Worm (Caenorhabditis elegans) whole organism, L4 larva: ENCODE results near the gene srh-183.

Experiments
- F37D6.2 ChIP-seq: sonication (generic microtip); optimal IDR thresholded peaks from 2 replicates; lab custom pipeline; 2016; ENCODE audit warnings: mild to moderate bottlenecking, missing genetic modification characterization, missing compliant biosample characterization
- ceh-28 ChIP-seq: fragments of 150-350 bp; optimal IDR thresholded peaks from 2 replicates; lab custom pipeline; 2014; ENCODE audit warnings: missing biosample characterization, missing genetic modification reagents, missing genetic modification characterization
- dpl-1 ChIP-seq: fragments of 150-350 bp; optimal IDR thresholded peaks from 2 replicates; lab custom pipeline; 2014; ENCODE audit warnings: missing biosample characterization, missing genetic modification reagents, missing genetic modification characterization
- fos-1 ChIP-seq: fragments of 150-350 bp; optimal IDR thresholded peaks from 2 replicates; lab custom pipeline; 2014; ENCODE audit warnings: missing biosample characterization, missing genetic modification characterization
- gei-8 ChIP-seq: fragments of 200-800 bp; sonication (Bioruptor generic); optimal IDR thresholded peaks from 2 replicates; lab custom pipeline; 2018; ENCODE audit warnings: mild to moderate bottlenecking, missing genetic modification characterization, missing compliant biosample characterization
- lin-1 ChIP-seq: fragments of 200-800 bp; sonication (Bioruptor generic); IDR thresholded peaks from 2 replicates; pipeline ENCODE4 v1.3.6; 2022; ENCODE audit warnings: missing genetic modification reagents, missing genetic modification characterization, missing compliant biosample characterization
- lin-39 ChIP-seq: fragments of 150-350 bp; optimal IDR thresholded peaks from 2 replicates; lab custom pipeline; 2014; ENCODE audit warnings: missing biosample characterization, missing genetic modification reagents, missing genetic modification characterization
- mes-2 ChIP-seq: sonication (generic microtip); optimal IDR thresholded peaks from 2 replicates; lab custom pipeline; 2016; ENCODE audit warnings: missing genotype, mild to moderate bottlenecking, missing genetic modification characterization, missing compliant biosample characterization; ENCODE audit not compliant: poor library complexity, severe bottlenecking
- pha-4 ChIP-seq, 2 experiments: fragments of 150-350 bp in 1 of 2; fragments of 200-800 bp in 1 of 2; sonication (Bioruptor generic) in 1 of 2; IDR thresholded peaks in 1 of 2; optimal IDR thresholded peaks in 1 of 2; 2 replicates each; pipeline versions ENCODE4 v1.3.6 to Lab custom; 2014 to 2022; ENCODE audit warnings: missing genetic modification characterization in 2 of 2, missing genetic modification reagents in 2 of 2, missing biosample characterization in 1 of 2, missing compliant biosample characterization in 1 of 2
- unc-62 ChIP-seq, 3 experiments: fragments of 150-350 bp in 1 of 3; sonication (generic microtip); optimal IDR thresholded peaks in 2 of 3; peaks in 1 of 3; 1 replicate in 1 of 3; 2 replicates in 2 of 3; lab custom pipeline; 2014 to 2017; ENCODE audit warnings: missing biosample characterization in 3 of 3, missing genetic modification characterization in 3 of 3, missing genetic modification reagents in 3 of 3, missing genotype in 1 of 3
- ztf-11 ChIP-seq: fragments of 150-350 bp; optimal IDR thresholded peaks from 2 replicates; lab custom pipeline; 2014; ENCODE audit warnings: missing biosample characterization, missing genetic modification characterization

DNA sequence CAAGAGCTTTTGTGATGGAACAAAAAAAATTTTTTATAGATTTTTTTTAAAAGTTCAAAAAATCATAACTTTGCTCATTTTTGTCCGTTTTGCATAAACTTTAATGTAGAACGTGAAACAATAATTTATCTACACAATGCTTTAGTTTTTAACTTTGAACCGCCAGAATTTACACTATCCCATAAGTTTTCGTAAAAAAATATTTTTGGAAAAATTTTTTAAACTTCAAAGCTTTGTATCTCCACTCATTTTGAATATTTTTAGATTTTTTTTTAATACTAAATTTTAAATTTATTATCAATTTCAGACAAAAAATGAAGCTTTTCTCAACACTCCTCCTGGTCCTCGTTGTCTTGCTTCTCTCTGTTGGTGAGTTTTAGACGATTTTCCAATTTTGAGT lies 33.5 kb upstream of the srh-183 start, which contains the start of gene Y60A3A.21:
- no peak for TF ChIP-seq unc-62 (GFP tag; optimal IDR thresholded peaks at IDR 0.05 in 1 of 2; lab: Kevin White, UChicago)
- no peak for TF ChIP-seq unc-62 (tag; optimal IDR thresholded peaks at IDR 0.05; lab: Kevin White, UChicago)
- TF ChIP-seq ceh-28 (tag; lab: Kevin White, UChicago), result no peak
- TF ChIP-seq fos-1, result no peak
- TF ChIP-seq mes-2 (tag; lab: Kevin White, UChicago), result no peak
- no peak for TF ChIP-seq dpl-1
- no peak for TF ChIP-seq pha-4 (GFP tag; IDR thresholded peaks at IDR 0.05; lab: Robert Waterston, UW)
- no peak for TF ChIP-seq pha-4 (tag; optimal IDR thresholded peaks at IDR 0.05; lab: Kevin White, UChicago)
- no peak for TF ChIP-seq ztf-11
- no peak for TF ChIP-seq lin-1 (GFP tag; lab: Robert Waterston, UW)
- TF ChIP-seq lin-39 (tag; lab: Kevin White, UChicago), result no peak
- TF ChIP-seq F37D6.2 (tag; lab: Kevin White, UChicago), result no peak
- TF ChIP-seq gei-8 (GFP tag; lab: Kevin White, UChicago), result no peak
